Worm (Caenorhabditis elegans) whole organism, late embryonic: ENCODE measurements around the gene ippk-1.

Experiments used
- F13H6.1 ChIP-seq: sonication (generic microtip); optimal IDR thresholded peaks from 2 replicates; lab custom pipeline; 2016; ENCODE audit warnings: missing genetic modification characterization, missing compliant biosample characterization
- K02D7.2 ChIP-seq: sonication (generic microtip); optimal IDR thresholded peaks from 2 replicates; lab custom pipeline; 2017; ENCODE audit warnings: mild to moderate bottlenecking, missing genetic modification characterization, missing compliant biosample characterization
- ahr-1 ChIP-seq: sonication (generic microtip); optimal IDR thresholded peaks from 2 replicates; lab custom pipeline; 2016; ENCODE audit warnings: missing genetic modification characterization, missing compliant biosample characterization
- ceh-14 ChIP-seq: sonication (generic microtip); optimal IDR thresholded peaks from 2 replicates; lab custom pipeline; 2016; ENCODE audit warnings: missing genotype, missing genetic modification characterization, missing compliant biosample characterization
- ceh-19 ChIP-seq: fragments of 200-800 bp; sonication (Bioruptor generic); optimal IDR thresholded peaks from 2 replicates; lab custom pipeline; 2018; ENCODE audit warnings: mild to moderate bottlenecking, missing genetic modification characterization, missing compliant biosample characterization
- ceh-22 ChIP-seq: sonication (generic microtip); optimal IDR thresholded peaks from 2 replicates; lab custom pipeline; 2017; ENCODE audit warnings: missing biosample characterization, missing genetic modification characterization
- ceh-24 ChIP-seq: sonication (generic microtip); optimal IDR thresholded peaks from 2 replicates; lab custom pipeline; 2016; ENCODE audit warnings: mild to moderate bottlenecking, missing genetic modification characterization, missing compliant biosample characterization
- ceh-30 ChIP-seq: fragments of 150-350 bp; optimal IDR thresholded peaks from 2 replicates; lab custom pipeline; 2014; ENCODE audit warnings: missing biosample characterization, missing genetic modification characterization
- ceh-45 ChIP-seq: fragments of 200-800 bp; sonication (Bioruptor generic); IDR thresholded peaks from 2 replicates; pipeline ENCODE4 v1.3.6; 2022; ENCODE audit warnings: missing genetic modification reagents, missing genetic modification characterization, missing compliant biosample characterization
- ceh-6 ChIP-seq: fragments of 200-800 bp; sonication (Bioruptor generic); optimal IDR thresholded peaks from 2 replicates; lab custom pipeline; 2018; ENCODE audit warnings: mild to moderate bottlenecking, missing genetic modification characterization, missing compliant biosample characterization
- che-1 ChIP-seq: sonication (generic microtip); optimal IDR thresholded peaks from 2 replicates; lab custom pipeline; 2016; ENCODE audit warnings: mild to moderate bottlenecking, missing genetic modification characterization, missing compliant biosample characterization
- dmd-4 ChIP-seq: sonication (generic microtip); optimal IDR thresholded peaks from 2 replicates; lab custom pipeline; 2016; ENCODE audit warnings: borderline replicate concordance, missing genetic modification characterization, missing compliant biosample characterization
- dve-1 ChIP-seq: sonication (generic microtip); optimal IDR thresholded peaks from 2 replicates; lab custom pipeline; 2017; ENCODE audit warnings: antibody characterized with exemption, mild to moderate bottlenecking, missing genetic modification characterization, missing compliant biosample characterization
- fax-1 ChIP-seq: sonication (generic microtip); optimal IDR thresholded peaks from 2 replicates; lab custom pipeline; 2016; ENCODE audit warnings: missing genotype, missing genetic modification characterization, missing compliant biosample characterization
- fkh-10 ChIP-seq: fragments of 150-350 bp; optimal IDR thresholded peaks from 2 replicates; lab custom pipeline; 2014; ENCODE audit warnings: missing biosample characterization, missing genetic modification reagents, missing genetic modification characterization
- fkh-6 ChIP-seq: sonication (generic microtip); optimal IDR thresholded peaks from 2 replicates; lab custom pipeline; 2016; ENCODE audit warnings: missing genetic modification characterization, missing compliant biosample characterization
- hlh-13 ChIP-seq: fragments of 200-800 bp; sonication (Bioruptor generic); optimal IDR thresholded peaks from 2 replicates; lab custom pipeline; 2018; ENCODE audit warnings: mild to moderate bottlenecking, missing genetic modification characterization, missing compliant biosample characterization
- hlh-30 ChIP-seq: sonication (generic microtip); optimal IDR thresholded peaks from 2 replicates; lab custom pipeline; 2017; ENCODE audit warnings: antibody characterized with exemption, missing genetic modification characterization, missing compliant biosample characterization; ENCODE audit not compliant: insufficient read depth
- hlh-6 ChIP-seq: sonication (generic microtip); optimal IDR thresholded peaks from 2 replicates; lab custom pipeline; 2016; ENCODE audit warnings: missing genotype, missing genetic modification characterization, missing compliant biosample characterization
- hlh-8 ChIP-seq: sonication (generic microtip); optimal IDR thresholded peaks from 2 replicates; lab custom pipeline; 2016; ENCODE audit warnings: missing genotype, missing genetic modification characterization, missing compliant biosample characterization
- lim-6 ChIP-seq: sonication (generic microtip); optimal IDR thresholded peaks from 2 replicates; lab custom pipeline; 2016; ENCODE audit warnings: missing genetic modification characterization, missing compliant biosample characterization
- lin-11 ChIP-seq: fragments of 200-800 bp; sonication (Bioruptor generic); optimal IDR thresholded peaks from 2 replicates; lab custom pipeline; 2018; ENCODE audit warnings: mild to moderate bottlenecking, missing genetic modification characterization, missing compliant biosample characterization
- madf-2 ChIP-seq: sonication (generic microtip); optimal IDR thresholded peaks from 2 replicates; lab custom pipeline; 2017; ENCODE audit warnings: missing genetic modification characterization, missing compliant biosample characterization
- nfya-1 ChIP-seq: sonication (generic microtip); optimal IDR thresholded peaks from 2 replicates; lab custom pipeline; 2017; ENCODE audit warnings: missing genetic modification characterization, mild to moderate bottlenecking, missing compliant biosample characterization, antibody characterized with exemption, moderate library complexity
- odd-2 ChIP-seq: sonication (generic microtip); optimal IDR thresholded peaks from 2 replicates; lab custom pipeline; 2017; ENCODE audit warnings: antibody characterized with exemption, mild to moderate bottlenecking, missing genetic modification characterization, missing compliant biosample characterization
- pax-1 ChIP-seq: fragments of 150-350 bp; optimal IDR thresholded peaks from 2 replicates; lab custom pipeline; 2014; ENCODE audit warnings: missing biosample characterization, missing genetic modification characterization
- pha-4 ChIP-seq: fragments of 150-350 bp; optimal IDR thresholded peaks from 2 replicates; lab custom pipeline; 2018; ENCODE audit warnings: missing biosample characterization, missing genetic modification reagents, missing genetic modification characterization
- pros-1 ChIP-seq: fragments of 150-350 bp; optimal IDR thresholded peaks from 2 replicates; lab custom pipeline; 2014; ENCODE audit warnings: missing biosample characterization, missing genetic modification reagents, missing genetic modification characterization
- ref-2 ChIP-seq: sonication (generic microtip); optimal IDR thresholded peaks from 2 replicates; lab custom pipeline; 2016; ENCODE audit warnings: missing genetic modification characterization, missing compliant biosample characterization
- rnt-1 ChIP-seq: sonication (generic microtip); optimal IDR thresholded peaks from 2 replicates; lab custom pipeline; 2016; ENCODE audit warnings: missing genetic modification characterization, missing compliant biosample characterization
- sox-2 ChIP-seq: fragments of 200-800 bp; sonication (Bioruptor generic); IDR thresholded peaks from 2 replicates; pipeline ENCODE4 v1.3.6; 2022; ENCODE audit warnings: missing genetic modification reagents, missing genetic modification characterization, missing compliant biosample characterization
- ttx-3 ChIP-seq: sonication (generic microtip); optimal IDR thresholded peaks from 2 replicates; lab custom pipeline; 2016; ENCODE audit warnings: missing genetic modification reagents, missing genetic modification characterization, missing compliant biosample characterization
- unc-3 ChIP-seq, 2 experiments: fragments of 200-800 bp in 1 of 2; sonication (Bioruptor generic) in 1 of 2; sonication (generic microtip) in 1 of 2; conservative IDR thresholded peaks in 1 of 2; optimal IDR thresholded peaks in 1 of 2; 2 replicates each; pipeline versions ENCODE4 v1.3.6 to Lab custom; 2016 to 2022; ENCODE audit warnings: missing compliant biosample characterization in 2 of 2, missing genetic modification characterization in 2 of 2, missing genetic modification reagents in 1 of 2
- unc-55 ChIP-seq: sonication (generic microtip); optimal IDR thresholded peaks from 2 replicates; lab custom pipeline; 2017; ENCODE audit warnings: missing biosample characterization, missing genetic modification reagents, missing genetic modification characterization
- unc-86 ChIP-seq: sonication (generic microtip); optimal IDR thresholded peaks from 2 replicates; lab custom pipeline; 2016; ENCODE audit warnings: missing genetic modification characterization, missing compliant biosample characterization
- zip-5 ChIP-seq: sonication (generic microtip); optimal IDR thresholded peaks from 2 replicates; lab custom pipeline; 2016; ENCODE audit warnings: missing genetic modification characterization, missing compliant biosample characterization

ippk-1 gene

ce11 chrII:12042108-12042960 lies at the start of gene ippk-1 (continued):
- TF ChIP-seq hlh-30 (tag; lab: Kevin White, UChicago): peak; percentile 41
- peak; percentile 92 for TF ChIP-seq ahr-1 (tag; lab: Kevin White, UChicago)
- TF ChIP-seq ttx-3 (tag; lab: Kevin White, UChicago): peak; percentile 72
- TF ChIP-seq lin-11 (tag; lab: Kevin White, UChicago): peak; percentile 19
- TF ChIP-seq ceh-14 (tag; lab: Kevin White, UChicago): peak; percentile 96
- TF ChIP-seq ref-2: peak; percentile 98
- peak; percentile 95 for TF ChIP-seq zip-5 (tag; lab: Kevin White, UChicago)
- TF ChIP-seq hlh-13 (GFP tag; lab: Kevin White, UChicago): no peak
- peak; percentile 55; the same call in 1 of the 2 replicates for TF ChIP-seq unc-3 (GFP tag; conservative IDR thresholded peaks at IDR 0.05; lab: Robert Waterston, UW)
- peak; percentile 26 for TF ChIP-seq unc-3 (tag; optimal IDR thresholded peaks at IDR 0.05; lab: Kevin White, UChicago)
- TF ChIP-seq dve-1 (tag; lab: Kevin White, UChicago): no peak
- peak; percentile 98 for TF ChIP-seq rnt-1
- TF ChIP-seq ceh-22 (tag; lab: Kevin White, UChicago): no peak
- TF ChIP-seq fkh-10 (GFP tag; lab: Kevin White, UChicago): no peak
- peak; percentile 30 for TF ChIP-seq ceh-24 (tag; lab: Kevin White, UChicago)
- peak; percentile 41 for TF ChIP-seq madf-2 (tag; lab: Kevin White, UChicago)
- TF ChIP-seq F13H6.1 (tag; lab: Kevin White, UChicago): peak; percentile 89
- no peak for TF ChIP-seq ceh-45 (GFP tag; lab: Robert Waterston, UW)
- TF ChIP-seq pax-1 (tag; lab: Kevin White, UChicago): no peak

- no peak for TF ChIP-seq pros-1 (tag; lab: Kevin White, UChicago)
- no peak for TF ChIP-seq odd-2 (tag; lab: Kevin White, UChicago)
- TF ChIP-seq hlh-13 (GFP tag; lab: Kevin White, UChicago): no peak
- no peak for TF ChIP-seq hlh-8
- TF ChIP-seq ceh-19: no peak
- no peak for TF ChIP-seq che-1
- no peak for TF ChIP-seq hlh-6 (tag; lab: Kevin White, UChicago)
Observed at ce11 chrII:11994940-11995339, 47.8 kb upstream of the ippk-1 start.

- TF ChIP-seq fkh-6 (tag; lab: Kevin White, UChicago) (no peak), sox-2 (GFP tag; lab: Robert Waterston, UW) (no peak), hlh-6 (tag; lab: Kevin White, UChicago) (no peak), ttx-3 (tag; lab: Kevin White, UChicago) (no peak), ceh-30 (no peak), hlh-30 (tag; lab: Kevin White, UChicago) (no peak), odd-2 (tag; lab: Kevin White, UChicago) (no peak), pha-4 (tag; lab: Kevin White, UChicago) (no peak), ceh-6 (GFP tag; lab: Kevin White, UChicago) (no peak), unc-55 (GFP tag; lab: Kevin White, UChicago) (no peak), unc-86 (tag; lab: Kevin White, UChicago) (no peak), K02D7.2 (tag; lab: Kevin White, UChicago) (no peak), lim-6 (no peak), dmd-4 (tag; lab: Kevin White, UChicago) (no peak), nfya-1 (tag; lab: Kevin White, UChicago) (no peak), ceh-45 (GFP tag; lab: Robert Waterston, UW) (no peak), fax-1 (no peak), ceh-14 (tag; lab: Kevin White, UChicago) (no peak)
Observed at ce11 chrII:11998903-11999302, 43.8 kb upstream of the ippk-1 start, which contains the start of gene Y17G7B.23. Y17G7B.23 (plus strand) TSS chrII:11999203.
